Fruit fly (Drosophila melanogaster): ENCODE data around the gene CG15021.

Gene CG15021

DNA sequence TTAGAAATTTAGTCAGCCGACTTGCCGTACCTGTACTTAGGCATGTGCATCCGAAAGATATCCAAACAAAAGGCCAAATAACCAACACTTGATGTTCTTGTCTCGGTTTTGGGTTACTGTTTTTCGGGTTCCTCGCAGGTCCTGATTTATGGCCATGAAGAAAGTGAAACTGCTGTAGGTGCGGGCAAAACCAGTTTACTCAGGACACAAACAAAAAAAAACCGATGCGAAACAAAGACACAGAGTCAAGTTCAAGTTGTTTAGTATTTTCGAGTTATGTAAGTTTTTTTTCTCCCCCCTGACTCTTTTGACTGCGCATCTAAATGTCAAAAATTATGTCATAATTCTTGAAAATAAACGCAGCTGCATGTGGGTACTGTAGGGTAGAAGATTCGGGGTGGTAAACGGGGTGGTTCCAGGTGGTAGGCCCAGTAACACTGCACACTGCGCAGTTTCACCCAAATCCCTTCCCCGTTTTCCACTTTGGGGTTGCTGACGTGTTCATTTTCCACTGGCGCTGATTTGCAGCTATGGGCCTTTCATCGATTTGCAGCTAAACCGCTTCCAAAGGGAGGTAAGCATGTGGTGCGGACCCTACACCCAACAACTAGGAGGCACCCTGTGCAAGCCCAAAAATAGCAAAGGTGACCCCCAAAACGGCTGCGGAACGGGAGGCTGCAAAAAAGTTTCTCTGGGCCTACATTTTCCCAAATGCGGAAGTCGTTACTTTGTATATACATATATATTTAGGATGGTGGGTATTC lies 27.2 kb upstream of the CG15021 start (continued):
- TF ChIP-seq tgo (GFP tag; IDR thresholded peaks at IDR 0.05) (no peak), NC2α (GFP tag; optimal IDR thresholded peaks at IDR 0.05) (no peak), bcd (GFP tag; optimal IDR thresholded peaks at IDR 0.05) (no peak), sqz (GFP tag; optimal IDR thresholded peaks at IDR 0.05) (peak; percentile 46), CG14014 (GFP tag; IDR thresholded peaks at IDR 0.05) (no peak), Taf1 (GFP tag; IDR thresholded peaks at IDR 0.05) (no peak), HLH54F (GFP tag; optimal IDR thresholded peaks at IDR 0.05) (no peak), CG30431 (GFP tag; optimal IDR thresholded peaks at IDR 0.05) (no peak), CG15269 (tag; optimal IDR thresholded peaks at IDR 0.05) (no peak), sisA (GFP tag; IDR thresholded peaks at IDR 0.05) (no peak), Awh (GFP tag; IDR thresholded peaks at IDR 0.05) (no peak), Pdp1 (GFP tag; optimal IDR thresholded peaks at IDR 0.05) (peak in 1 of 2 experiments; percentile 74), Eip74EF (GFP tag; optimal IDR thresholded peaks at IDR 0.05) (no peak), CG11695 (GFP tag; IDR thresholded peaks at IDR 0.05) (no peak), BtbVII (GFP tag; optimal IDR thresholded peaks at IDR 0.05) (no peak), Xbp1 (GFP tag; optimal IDR thresholded peaks at IDR 0.05) (peak; percentile 80), CG14710 (tag; optimal IDR thresholded peaks at IDR 0.05) (no peak), Dek (tag; optimal IDR thresholded peaks at IDR 0.05) (no peak), CG12391 (tag; optimal IDR thresholded peaks at IDR 0.05) (no peak), CG7271 (tag; optimal IDR thresholded peaks at IDR 0.05) (no peak), Lim3 (GFP tag; IDR thresholded peaks at IDR 0.05) (no peak), CG10654 (GFP tag; optimal IDR thresholded peaks at IDR 0.05) (no peak), CG9215 (GFP tag; IDR thresholded peaks at IDR 0.05) (no peak), ara (GFP tag; IDR thresholded peaks at IDR 0.05) (peak; percentile 17; the same call in 1 of the 2 replicates), kay (GFP tag; optimal IDR thresholded peaks at IDR 0.05) (no peak), CG1602 (GFP tag; optimal IDR thresholded peaks at IDR 0.05) (no peak), CG18619 (GFP tag; optimal IDR thresholded peaks at IDR 0.05) (no peak), CG6254 (GFP tag; optimal IDR thresholded peaks at IDR 0.05) (peak; percentile 70), stc (GFP tag; IDR thresholded peaks at IDR 0.05) (no peak), scrt (GFP tag; optimal IDR thresholded peaks at IDR 0.05) (no peak), CG33557 (GFP tag; optimal IDR thresholded peaks at IDR 0.05) (no peak), CG17361 (GFP tag; IDR thresholded peaks at IDR 0.05) (no peak), btn (GFP tag; optimal IDR thresholded peaks at IDR 0.05) (no peak), CG6854 (GFP tag; optimal IDR thresholded peaks at IDR 0.05) (no peak), GATAe (GFP tag; conservative IDR thresholded peaks at IDR 0.05) (no peak), run (tag; optimal IDR thresholded peaks at IDR 0.05) (no peak), Hr39 (optimal IDR thresholded peaks at IDR 0.05) (no peak), CG7357 (GFP tag; IDR thresholded peaks at IDR 0.05) (no peak), zen (tag; optimal IDR thresholded peaks at IDR 0.05) (peak; percentile 66), al (GFP tag; IDR thresholded peaks at IDR 0.05) (no peak), tll (GFP tag; optimal IDR thresholded peaks at IDR 0.05) (peak in 1 of 2 experiments; percentile 96), vnd (GFP tag; IDR thresholded peaks at IDR 0.05; ENCODE audit: partially characterized antibody) (no peak), MTF-1 (GFP tag; optimal IDR thresholded peaks at IDR 0.05; ENCODE audit: borderline replicate concordance) (no peak), sc (optimal IDR thresholded peaks at IDR 0.05) (no peak), sc (GFP tag; optimal IDR thresholded peaks at IDR 0.05) (no peak), Myb (GFP tag; optimal IDR thresholded peaks at IDR 0.05) (no peak), CG7556 (GFP tag; optimal IDR thresholded peaks at IDR 0.05) (no peak), Nf-YC (tag; optimal IDR thresholded peaks at IDR 0.05) (peak; percentile 88), cwo (GFP tag; optimal IDR thresholded peaks at IDR 0.05) (no peak), Asciz (GFP tag; optimal IDR thresholded peaks at IDR 0.05) (no peak)
